Fruit fly (Drosophila melanogaster) whole organism, wandering third instar larva: ENCODE data around the gene CAH8.

Source experiments
- Dfd ChIP-seq: fragments of >200 bp; optimal IDR thresholded peaks from 2 replicates; lab custom pipeline; 2017; ENCODE audit warnings: missing biosample characterization, missing genetic modification characterization
- Dif ChIP-seq: fragments of 200-275, 200-300 bp; sonication (Bioruptor generic); optimal IDR thresholded peaks from 2 replicates; lab custom pipeline; 2018; ENCODE audit warnings: missing biosample characterization, missing genetic modification characterization; ENCODE audit not compliant: partially characterized antibody
- Hnf4 ChIP-seq: fragments of 200-800 bp; sonication (Bioruptor generic); optimal IDR thresholded peaks from 2 replicates; lab custom pipeline; 2016; ENCODE audit warnings: missing biosample characterization, mild to moderate bottlenecking, missing genetic modification characterization
- Hr78 ChIP-seq: fragments of >200 bp; optimal IDR thresholded peaks from 2 replicates; lab custom pipeline; 2017; ENCODE audit warnings: missing biosample characterization, missing genetic modification characterization
- Jra ChIP-seq: sonication (Bioruptor generic); optimal IDR thresholded peaks from 2 replicates; lab custom pipeline; 2016; ENCODE audit warnings: missing biosample characterization, missing genetic modification characterization
- Myc ChIP-seq: fragments of >200 bp; optimal IDR thresholded peaks from 2 replicates; lab custom pipeline; 2017
- OdsH ChIP-seq: fragments of 200-800 bp; sonication (Bioruptor generic); optimal IDR thresholded peaks from 2 replicates; lab custom pipeline; 2016; ENCODE audit warnings: missing biosample characterization, mild to moderate bottlenecking, missing genetic modification characterization
- Rel ChIP-seq, 2 experiments: fragments of 200-800 bp; sonication (Bioruptor generic) in 1 of 2; optimal IDR thresholded peaks; 2 replicates in 1 of 2; 3 replicates in 1 of 2; lab custom pipeline; 2016 to 2019; ENCODE audit warnings: mild to moderate bottlenecking in 2 of 2, missing biosample characterization in 2 of 2, missing genetic modification characterization in 2 of 2, moderate library complexity in 1 of 2
- br ChIP-seq: fragments of 200-800 bp; sonication (Bioruptor generic); optimal IDR thresholded peaks from 2 replicates; lab custom pipeline; 2016; ENCODE audit warnings: missing biosample characterization, missing genetic modification characterization
- h ChIP-seq: fragments of 200-800 bp; sonication (Bioruptor generic); optimal IDR thresholded peaks from 3 replicates; lab custom pipeline; 2016; ENCODE audit warnings: missing biosample characterization, mild to moderate bottlenecking, missing genetic modification characterization
- jim ChIP-seq: fragments of 175-275, 200-325 bp; sonication (Bioruptor generic); optimal IDR thresholded peaks from 2 replicates; lab custom pipeline; 2016; ENCODE audit warnings: missing biosample characterization, mild to moderate bottlenecking, missing genetic modification characterization
- lola ChIP-seq: fragments of >200 bp; optimal IDR thresholded peaks from 2 replicates; lab custom pipeline; 2017; ENCODE audit warnings: missing biosample characterization, missing genetic modification characterization
- psq ChIP-seq: fragments of 200-800 bp; sonication (Bioruptor generic); optimal IDR thresholded peaks from 3 replicates; lab custom pipeline; 2017; ENCODE audit warnings: missing biosample characterization, mild to moderate bottlenecking, missing genetic modification characterization, moderate library complexity

DNA sequence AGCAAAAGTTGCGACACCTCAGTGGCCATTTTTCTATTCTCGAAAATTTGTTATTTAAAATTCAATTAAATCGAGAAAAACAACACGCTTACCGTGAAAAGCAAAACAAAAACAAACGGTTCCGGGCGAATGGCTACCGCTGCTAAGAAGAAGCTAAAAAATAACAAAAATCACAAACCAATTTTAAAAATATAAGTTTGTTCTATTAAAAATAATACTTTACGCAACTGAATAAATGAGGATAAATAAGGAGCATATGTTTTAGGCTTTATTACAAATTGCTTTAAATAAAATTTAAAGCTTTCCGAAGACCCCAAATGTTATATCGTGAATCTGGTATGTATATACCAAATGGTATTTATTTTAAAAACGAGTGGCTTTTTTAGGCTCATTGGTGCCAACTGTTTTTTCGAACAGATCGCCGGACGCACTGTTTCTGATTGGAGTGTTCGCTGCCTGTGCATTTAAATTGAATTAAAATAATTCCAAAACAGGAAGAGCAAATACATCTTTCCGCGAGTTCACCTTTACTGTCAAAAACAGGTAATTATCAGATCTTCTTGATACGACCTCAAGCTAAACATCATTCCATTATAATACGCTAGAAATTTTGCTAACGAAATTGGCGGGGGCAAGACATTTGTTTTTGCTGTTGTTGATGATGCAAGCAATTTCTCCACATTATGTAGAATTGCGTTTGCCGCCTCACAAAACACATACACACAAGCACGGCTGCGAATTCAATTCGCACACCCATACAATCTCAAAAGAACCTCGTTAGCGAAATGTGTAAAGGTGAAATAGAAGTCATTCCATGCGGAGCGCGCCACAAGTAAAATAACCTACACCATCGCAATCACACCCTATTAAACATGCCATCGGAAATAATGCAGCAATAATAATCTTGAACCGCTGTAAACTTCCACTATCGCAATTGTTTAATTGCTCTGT lies 22.1 kb downstream of the CAH8 start, which contains the start of the genes Polr3F and PyK:
- TF ChIP-seq br: no peak
- no peak for TF ChIP-seq Hr78 (GFP tag; lab: Kevin White, UChicago)
- peak; percentile 19 for TF ChIP-seq Jra (GFP tag; lab: Kevin White, UChicago)
- no peak for TF ChIP-seq Dif (GFP tag; lab: Kevin White, UChicago)
- peak; percentile 46 for TF ChIP-seq h (GFP tag; lab: Kevin White, UChicago)
- peak; percentile 37 for TF ChIP-seq Hnf4 (GFP tag; lab: Kevin White, UChicago)
- TF ChIP-seq OdsH (GFP tag; lab: Kevin White, UChicago): peak; percentile 14
- TF ChIP-seq Dfd: no peak
- TF ChIP-seq jim (GFP tag; lab: Kevin White, UChicago): no peak
- no peak for TF ChIP-seq psq (GFP tag; lab: Kevin White, UChicago)
- peak; percentile 0 for TF ChIP-seq Myc (lab: Kevin White, UChicago)
- TF ChIP-seq Rel (GFP tag; optimal IDR thresholded peaks at IDR 0.05; lab: Kevin White, UChicago): no peak
- peak; percentile 10 for TF ChIP-seq Rel (tag; optimal IDR thresholded peaks at IDR 0.05; lab: Kevin White, UChicago)
- TF ChIP-seq lola (GFP tag; lab: Kevin White, UChicago): no peak
